Worm (Caenorhabditis elegans) whole organism, L3 larva: ENCODE results near the gene C10A4.13.

Source experiments
- R02D3.7 ChIP-seq: fragments of 150-350 bp; optimal IDR thresholded peaks from 2 replicates; lab custom pipeline; 2014; ENCODE audit warnings: missing biosample characterization, missing genetic modification characterization
- ZK546.5 ChIP-seq: sonication (generic microtip); optimal IDR thresholded peaks from 2 replicates; lab custom pipeline; 2017; ENCODE audit warnings: missing biosample characterization, missing genetic modification characterization
- aly-2 ChIP-seq: fragments of 150-350 bp; optimal IDR thresholded peaks from 2 replicates; lab custom pipeline; 2014; ENCODE audit warnings: missing biosample characterization, missing genetic modification characterization
- ceh-16 ChIP-seq: sonication (generic microtip); optimal IDR thresholded peaks from 2 replicates; lab custom pipeline; 2017; ENCODE audit warnings: missing biosample characterization, missing genetic modification characterization
- ceh-28 ChIP-seq: fragments of 150-350 bp; optimal IDR thresholded peaks from 2 replicates; lab custom pipeline; 2014; ENCODE audit warnings: missing biosample characterization, missing genetic modification reagents, missing genetic modification characterization
- ceh-82 ChIP-seq: fragments of 150-350 bp; optimal IDR thresholded peaks from 2 replicates; lab custom pipeline; 2014; ENCODE audit warnings: missing biosample characterization, missing genetic modification characterization
- ceh-9 ChIP-seq: sonication (generic microtip); optimal IDR thresholded peaks from 2 replicates; lab custom pipeline; 2018; ENCODE audit warnings: missing biosample characterization, missing genetic modification characterization
- egl-27 ChIP-seq: sonication (generic microtip); optimal IDR thresholded peaks from 4 replicates; lab custom pipeline; 2017; ENCODE audit warnings: missing biosample characterization, missing genetic modification reagents, missing genetic modification characterization
- egl-5 ChIP-seq: fragments of 150-350 bp; optimal IDR thresholded peaks from 2 replicates; lab custom pipeline; 2017; ENCODE audit warnings: missing biosample characterization, missing genetic modification reagents, missing genetic modification characterization, inconsistent platforms
- elt-1 ChIP-seq: fragments of 150-350 bp; optimal IDR thresholded peaks from 2 replicates; lab custom pipeline; 2014; ENCODE audit warnings: missing biosample characterization, missing genetic modification characterization
- elt-2 ChIP-seq: sonication (generic microtip); optimal IDR thresholded peaks from 2 replicates; lab custom pipeline; 2016; ENCODE audit warnings: missing genetic modification reagents, mild to moderate bottlenecking, missing genetic modification characterization, missing compliant biosample characterization
- elt-3 ChIP-seq, 3 experiments: fragments of 150-350 bp in 1 of 3; sonication (generic microtip) in 2 of 3; optimal IDR thresholded peaks; 2 replicates in 2 of 3; 4 replicates in 1 of 3; lab custom pipeline; 2014 to 2017; ENCODE audit warnings: missing biosample characterization in 3 of 3, missing genetic modification characterization in 3 of 3
- eor-1 ChIP-seq, 2 experiments: fragments of 150-350 bp; optimal IDR thresholded peaks; 2 replicates each; lab custom pipeline; 2014 to 2018; ENCODE audit warnings: missing biosample characterization in 2 of 2, missing genetic modification characterization in 2 of 2
- fkh-10 ChIP-seq: sonication (generic microtip); optimal IDR thresholded peaks from 2 replicates; lab custom pipeline; 2017; ENCODE audit warnings: missing biosample characterization, missing genetic modification reagents, missing genetic modification characterization
- fkh-2 ChIP-seq: fragments of 150-350 bp; optimal IDR thresholded peaks from 2 replicates; lab custom pipeline; 2014; ENCODE audit warnings: missing biosample characterization, missing genetic modification reagents, missing genetic modification characterization
- fos-1 ChIP-seq: fragments of 150-350 bp; optimal IDR thresholded peaks from 2 replicates; lab custom pipeline; 2014; ENCODE audit warnings: missing biosample characterization, missing genetic modification characterization
- hmg-11 ChIP-seq: sonication (generic microtip); optimal IDR thresholded peaks from 2 replicates; lab custom pipeline; 2016; ENCODE audit warnings: missing genetic modification characterization, missing compliant biosample characterization
- jun-1 ChIP-seq: fragments of 150-350 bp; optimal IDR thresholded peaks from 2 replicates; lab custom pipeline; 2014; ENCODE audit warnings: missing biosample characterization, missing genetic modification reagents, missing genetic modification characterization
- lin-15B ChIP-seq: fragments of 150-350 bp; optimal IDR thresholded peaks from 2 replicates; lab custom pipeline; 2014; ENCODE audit warnings: missing biosample characterization, missing genetic modification characterization
- lin-39 ChIP-seq: fragments of 150-350 bp; optimal IDR thresholded peaks from 2 replicates; lab custom pipeline; 2018; ENCODE audit warnings: missing biosample characterization, missing genetic modification reagents, missing genetic modification characterization
- mdl-1 ChIP-seq: fragments of 150-350 bp; optimal IDR thresholded peaks from 2 replicates; lab custom pipeline; 2014; ENCODE audit warnings: missing biosample characterization, missing genetic modification characterization
- mml-1 ChIP-seq: fragments of 150-350 bp; sonication (generic microtip); optimal IDR thresholded peaks from 3 replicates; lab custom pipeline; 2014; ENCODE audit warnings: missing biosample characterization, missing genetic modification characterization
- nfya-1 ChIP-seq: sonication (generic microtip); optimal IDR thresholded peaks from 2 replicates; lab custom pipeline; 2017; ENCODE audit warnings: missing genetic modification characterization, mild to moderate bottlenecking, missing compliant biosample characterization, antibody characterized with exemption, moderate library complexity; ENCODE audit not compliant: insufficient read depth
- nhr-11 ChIP-seq: fragments of 150-350 bp; optimal IDR thresholded peaks from 2 replicates; lab custom pipeline; 2014; ENCODE audit warnings: missing biosample characterization, missing genetic modification characterization
- nhr-12 ChIP-seq: fragments of 150-350 bp; optimal IDR thresholded peaks from 2 replicates; lab custom pipeline; 2014; ENCODE audit warnings: missing biosample characterization, missing genetic modification characterization
- nhr-28 ChIP-seq: fragments of 150-350 bp; optimal IDR thresholded peaks from 2 replicates; lab custom pipeline; 2014; ENCODE audit warnings: missing biosample characterization, missing genetic modification characterization
- nhr-67 ChIP-seq: fragments of 150-350 bp; optimal IDR thresholded peaks from 2 replicates; lab custom pipeline; 2014; ENCODE audit warnings: missing biosample characterization, missing genetic modification characterization
- nhr-77 ChIP-seq: fragments of 150-350 bp; optimal IDR thresholded peaks from 2 replicates; lab custom pipeline; 2014; ENCODE audit warnings: missing biosample characterization, missing genetic modification characterization
- pha-4 ChIP-seq: fragments of 150-350 bp; optimal IDR thresholded peaks from 2 replicates; lab custom pipeline; 2014; ENCODE audit warnings: missing biosample characterization, missing genetic modification reagents, missing genetic modification characterization
- pqm-1 ChIP-seq: fragments of 150-350 bp; optimal IDR thresholded peaks from 2 replicates; lab custom pipeline; 2017; ENCODE audit warnings: missing biosample characterization, missing genetic modification characterization, inconsistent platforms
- skn-1 ChIP-seq: fragments of 150-350 bp; optimal IDR thresholded peaks from 2 replicates; lab custom pipeline; 2014; ENCODE audit warnings: missing biosample characterization, missing genetic modification characterization
- snpc-4 ChIP-seq: fragments of 150-350 bp; optimal IDR thresholded peaks from 2 replicates; lab custom pipeline; 2014; ENCODE audit warnings: missing biosample characterization, missing genetic modification characterization
- tbx-2 ChIP-seq: sonication (generic microtip); optimal IDR thresholded peaks from 2 replicates; lab custom pipeline; 2016; ENCODE audit warnings: mild to moderate bottlenecking, missing genetic modification characterization, missing compliant biosample characterization
- unc-39 ChIP-seq: sonication (generic microtip); optimal IDR thresholded peaks from 4 replicates; lab custom pipeline; 2017; ENCODE audit warnings: missing biosample characterization, missing genetic modification characterization
- unc-62 ChIP-seq: fragments of 150-350 bp; sonication (generic microtip); optimal IDR thresholded peaks from 4 replicates; lab custom pipeline; 2014; ENCODE audit warnings: missing biosample characterization, missing genetic modification reagents, missing genetic modification characterization
- zag-1 ChIP-seq: fragments of 150-350 bp; optimal IDR thresholded peaks from 2 replicates; lab custom pipeline; 2014; ENCODE audit warnings: missing biosample characterization, missing genetic modification characterization
- ztf-11 ChIP-seq: fragments of 150-350 bp; optimal IDR thresholded peaks from 2 replicates; lab custom pipeline; 2014; ENCODE audit warnings: missing biosample characterization, missing genetic modification characterization
- ztf-4 ChIP-seq: fragments of 150-350 bp; optimal IDR thresholded peaks from 2 replicates; lab custom pipeline; 2014; ENCODE audit warnings: missing biosample characterization, missing genetic modification characterization

Gene C10A4.13

ce11 chrX:7405393-7405792, 7.6 kb upstream of the C10A4.13 start, which contains the start of gene C10A4.3:
TSS of gene C10A4.3 (plus strand) at chrX:7405693.
- TF ChIP-seq egl-5 (tag; lab: Kevin White, UChicago) (no peak), zag-1 (tag; lab: Kevin White, UChicago) (no peak)

ce11 chrX:7404551-7404950, 6.7 kb upstream of the C10A4.13 start:
- no peak for TF ChIP-seq mdl-1
- TF ChIP-seq mml-1 (tag; lab: Kevin White, UChicago): no peak
- no peak for TF ChIP-seq pha-4 (tag; lab: Kevin White, UChicago)
- TF ChIP-seq elt-2 (tag; lab: Kevin White, UChicago): no peak
- TF ChIP-seq egl-5 (tag; lab: Kevin White, UChicago): no peak
- no peak for TF ChIP-seq lin-15B (tag; lab: Kevin White, UChicago)
- no peak for TF ChIP-seq jun-1 (tag; lab: Kevin White, UChicago)
- no peak for TF ChIP-seq nhr-28
- TF ChIP-seq ztf-4 (tag; lab: Kevin White, UChicago): no peak
- no peak for TF ChIP-seq ZK546.5
- TF ChIP-seq ceh-28 (tag; lab: Kevin White, UChicago): no peak
- TF ChIP-seq ceh-16 (tag; lab: Kevin White, UChicago): no peak
- TF ChIP-seq hmg-11: no peak
- no peak for TF ChIP-seq fkh-10 (GFP tag; lab: Kevin White, UChicago)
- no peak for TF ChIP-seq zag-1 (tag; lab: Kevin White, UChicago)
- TF ChIP-seq, all 47 proteins: peak for 0

- TF ChIP-seq eor-1 (tag; optimal IDR thresholded peaks at IDR 0.05; lab: Kevin White, UChicago): no peak
- TF ChIP-seq ceh-82 (tag; lab: Kevin White, UChicago): no peak
- no peak for TF ChIP-seq nhr-12 (tag; lab: Kevin White, UChicago)
- no peak for TF ChIP-seq R02D3.7 (tag; lab: Kevin White, UChicago)
- TF ChIP-seq elt-2 (tag; lab: Kevin White, UChicago): no peak
- TF ChIP-seq fos-1 (tag; lab: Kevin White, UChicago): no peak
- TF ChIP-seq fkh-2 (tag; lab: Kevin White, UChicago): no peak
- no peak for TF ChIP-seq snpc-4 (tag; lab: Kevin White, UChicago)
- TF ChIP-seq nhr-77 (tag; lab: Kevin White, UChicago): no peak
- TF ChIP-seq ceh-28 (tag; lab: Kevin White, UChicago): no peak
- no peak for TF ChIP-seq nhr-11 (tag; lab: Kevin White, UChicago)
- TF ChIP-seq ceh-9 (tag; lab: Kevin White, UChicago): no peak
- TF ChIP-seq pha-4 (tag; lab: Kevin White, UChicago): no peak
- no peak for TF ChIP-seq ceh-16 (tag; lab: Kevin White, UChicago)
- no peak for TF ChIP-seq unc-62 (GFP tag; lab: Kevin White, UChicago)
- no peak for TF ChIP-seq egl-27
- TF ChIP-seq elt-3 (tag; optimal IDR thresholded peaks at IDR 0.05; lab: Kevin White, UChicago): no peak
- TF ChIP-seq lin-39 (tag; lab: Kevin White, UChicago): no peak
- TF ChIP-seq hmg-11: no peak
- TF ChIP-seq pqm-1 (tag; lab: Kevin White, UChicago): no peak
These were observed 3.0 kb upstream of the C10A4.13 start, which contains the start of gene C10A4.4 for ce11 chrX:7400788-7401187. TSS of gene C10A4.4 (plus strand) at chrX:7401088.

- no peak for TF ChIP-seq tbx-2 (tag; lab: Kevin White, UChicago)
- no peak for TF ChIP-seq elt-1 (tag; lab: Kevin White, UChicago)
- no peak for TF ChIP-seq ZK546.5
- no peak for TF ChIP-seq unc-39 (tag; lab: Kevin White, UChicago)
- TF ChIP-seq ceh-28 (tag; lab: Kevin White, UChicago): no peak
- TF ChIP-seq nfya-1: no peak
- no peak for TF ChIP-seq nhr-67 (tag; lab: Kevin White, UChicago)
- no peak for TF ChIP-seq mml-1 (tag; lab: Kevin White, UChicago)
- no peak for TF ChIP-seq egl-27
- no peak for TF ChIP-seq jun-1 (tag; lab: Kevin White, UChicago)
- TF ChIP-seq lin-39 (tag; lab: Kevin White, UChicago): no peak
- no peak for TF ChIP-seq nhr-12 (tag; lab: Kevin White, UChicago)
- no peak for TF ChIP-seq aly-2 (tag; lab: Kevin White, UChicago)
- TF ChIP-seq ztf-11: no peak
- TF ChIP-seq ceh-82 (tag; lab: Kevin White, UChicago): no peak
- TF ChIP-seq skn-1 (tag; lab: Kevin White, UChicago): no peak
These were observed 749 bp upstream of the C10A4.13 start, which contains the start of gene C10A4.10 for ce11 chrX:7398584-7398983. TSS of gene C10A4.10 (plus strand) at chrX:7398884.
